Worm (Caenorhabditis elegans): ENCODE measurements around the gene bre-3.

DNA sequence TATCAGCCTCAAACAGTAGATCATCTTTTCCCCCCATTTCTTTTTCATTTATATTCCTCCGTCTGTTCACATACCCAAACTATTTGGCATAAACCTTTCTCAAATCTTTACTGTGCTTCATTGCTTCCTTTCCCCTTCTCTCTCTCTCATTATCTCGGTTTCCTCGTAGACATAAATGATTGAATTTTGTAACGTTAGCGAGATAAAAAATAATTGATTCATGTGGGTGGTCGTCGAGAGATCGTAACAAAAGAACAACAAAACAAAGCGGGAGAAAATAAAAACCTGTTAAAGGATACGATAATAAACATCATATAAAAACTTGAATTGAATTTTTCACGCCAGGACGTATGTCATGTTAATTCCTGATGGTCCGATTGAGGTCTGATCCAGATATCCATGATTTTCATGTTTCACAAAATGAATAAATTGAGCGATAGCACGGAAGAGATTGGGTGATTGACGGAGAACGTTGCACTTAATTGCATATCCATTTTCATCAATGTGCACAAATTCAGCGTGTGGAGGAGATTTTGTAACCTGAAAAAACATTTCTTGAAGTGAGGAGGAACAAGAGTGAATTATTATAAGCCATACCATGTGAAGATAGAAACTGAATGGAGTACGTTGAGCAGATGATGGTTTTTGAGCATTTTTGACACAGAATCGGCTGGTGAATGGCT lies 22.3 kb downstream of the bre-3 start:
- TF ChIP-seq him-1 (tag; optimal IDR thresholded peaks at IDR 0.05) (peak; percentile 33), lag-1 (GFP tag; IDR thresholded peaks at IDR 0.05) (no peak), F52B5.7 (tag; optimal IDR thresholded peaks at IDR 0.05) (no peak), F39B2.1 (GFP tag; IDR thresholded peaks at IDR 0.05) (no peak), cebp-2 (GFP tag; IDR thresholded peaks at IDR 0.05) (no peak), unc-130 (GFP tag; optimal IDR thresholded peaks at IDR 0.05) (peak; percentile 27), Y67H2A.10 (GFP tag; conservative IDR thresholded peaks at IDR 0.05) (no peak), ceh-27 (GFP tag; optimal IDR thresholded peaks at IDR 0.05) (no peak)
